Worm (Caenorhabditis elegans) whole organism, L3 larva: ENCODE data around the gene acox-1.5.

ENCODE experiments used
- R02D3.7 ChIP-seq: fragments of 150-350 bp; optimal IDR thresholded peaks from 2 replicates; lab custom pipeline; 2014; ENCODE audit warnings: missing biosample characterization, missing genetic modification characterization
- ZK546.5 ChIP-seq: sonication (generic microtip); optimal IDR thresholded peaks from 2 replicates; lab custom pipeline; 2017; ENCODE audit warnings: missing biosample characterization, missing genetic modification characterization
- aly-2 ChIP-seq: fragments of 150-350 bp; optimal IDR thresholded peaks from 2 replicates; lab custom pipeline; 2014; ENCODE audit warnings: missing biosample characterization, missing genetic modification characterization
- ama-1 ChIP-seq: fragments of 150-350 bp; optimal IDR thresholded peaks from 2 replicates; lab custom pipeline; 2018
- ceh-16 ChIP-seq: sonication (generic microtip); optimal IDR thresholded peaks from 2 replicates; lab custom pipeline; 2017; ENCODE audit warnings: missing biosample characterization, missing genetic modification characterization
- ceh-28 ChIP-seq: fragments of 150-350 bp; optimal IDR thresholded peaks from 2 replicates; lab custom pipeline; 2014; ENCODE audit warnings: missing biosample characterization, missing genetic modification reagents, missing genetic modification characterization
- ceh-82 ChIP-seq: fragments of 150-350 bp; optimal IDR thresholded peaks from 2 replicates; lab custom pipeline; 2014; ENCODE audit warnings: missing biosample characterization, missing genetic modification characterization
- ceh-9 ChIP-seq: sonication (generic microtip); optimal IDR thresholded peaks from 2 replicates; lab custom pipeline; 2018; ENCODE audit warnings: missing biosample characterization, missing genetic modification characterization
- daf-12 ChIP-seq: fragments of 150-350 bp; optimal IDR thresholded peaks from 2 replicates; lab custom pipeline; 2014; ENCODE audit warnings: missing biosample characterization, missing genetic modification reagents, missing genetic modification characterization
- egl-27 ChIP-seq: sonication (generic microtip); optimal IDR thresholded peaks from 4 replicates; lab custom pipeline; 2017; ENCODE audit warnings: missing biosample characterization, missing genetic modification reagents, missing genetic modification characterization
- egl-5 ChIP-seq: fragments of 150-350 bp; optimal IDR thresholded peaks from 2 replicates; lab custom pipeline; 2017; ENCODE audit warnings: missing biosample characterization, missing genetic modification reagents, missing genetic modification characterization, inconsistent platforms
- elt-1 ChIP-seq: fragments of 150-350 bp; optimal IDR thresholded peaks from 2 replicates; lab custom pipeline; 2014; ENCODE audit warnings: missing biosample characterization, missing genetic modification characterization
- elt-2 ChIP-seq: sonication (generic microtip); optimal IDR thresholded peaks from 2 replicates; lab custom pipeline; 2016; ENCODE audit warnings: missing genetic modification reagents, mild to moderate bottlenecking, missing genetic modification characterization, missing compliant biosample characterization
- elt-3 ChIP-seq, 3 experiments: fragments of 150-350 bp in 1 of 3; sonication (generic microtip) in 2 of 3; optimal IDR thresholded peaks; 2 replicates in 2 of 3; 4 replicates in 1 of 3; lab custom pipeline; 2014 to 2017; ENCODE audit warnings: missing biosample characterization in 3 of 3, missing genetic modification characterization in 3 of 3
- eor-1 ChIP-seq, 2 experiments: fragments of 150-350 bp; optimal IDR thresholded peaks; 2 replicates each; lab custom pipeline; 2014 to 2018; ENCODE audit warnings: missing biosample characterization in 2 of 2, missing genetic modification characterization in 2 of 2
- fkh-10 ChIP-seq: sonication (generic microtip); optimal IDR thresholded peaks from 2 replicates; lab custom pipeline; 2017; ENCODE audit warnings: missing biosample characterization, missing genetic modification reagents, missing genetic modification characterization
- fkh-2 ChIP-seq: fragments of 150-350 bp; optimal IDR thresholded peaks from 2 replicates; lab custom pipeline; 2014; ENCODE audit warnings: missing biosample characterization, missing genetic modification reagents, missing genetic modification characterization
- fos-1 ChIP-seq: fragments of 150-350 bp; optimal IDR thresholded peaks from 2 replicates; lab custom pipeline; 2014; ENCODE audit warnings: missing biosample characterization, missing genetic modification characterization
- hmg-11 ChIP-seq: sonication (generic microtip); optimal IDR thresholded peaks from 2 replicates; lab custom pipeline; 2016; ENCODE audit warnings: missing genetic modification characterization, missing compliant biosample characterization
- jun-1 ChIP-seq: fragments of 150-350 bp; optimal IDR thresholded peaks from 2 replicates; lab custom pipeline; 2014; ENCODE audit warnings: missing biosample characterization, missing genetic modification reagents, missing genetic modification characterization
- lin-15B ChIP-seq: fragments of 150-350 bp; optimal IDR thresholded peaks from 2 replicates; lab custom pipeline; 2014; ENCODE audit warnings: missing biosample characterization, missing genetic modification characterization
- lin-39 ChIP-seq: fragments of 150-350 bp; optimal IDR thresholded peaks from 2 replicates; lab custom pipeline; 2018; ENCODE audit warnings: missing biosample characterization, missing genetic modification reagents, missing genetic modification characterization
- lsy-12 ChIP-seq: sonication (generic microtip); optimal IDR thresholded peaks from 2 replicates; lab custom pipeline; 2016; ENCODE audit warnings: mild to moderate bottlenecking, missing genetic modification characterization, missing compliant biosample characterization
- mdl-1 ChIP-seq: fragments of 150-350 bp; optimal IDR thresholded peaks from 2 replicates; lab custom pipeline; 2014; ENCODE audit warnings: missing biosample characterization, missing genetic modification characterization
- mml-1 ChIP-seq: fragments of 150-350 bp; sonication (generic microtip); optimal IDR thresholded peaks from 3 replicates; lab custom pipeline; 2014; ENCODE audit warnings: missing biosample characterization, missing genetic modification characterization
- nfya-1 ChIP-seq: sonication (generic microtip); optimal IDR thresholded peaks from 2 replicates; lab custom pipeline; 2017; ENCODE audit warnings: missing genetic modification characterization, mild to moderate bottlenecking, missing compliant biosample characterization, antibody characterized with exemption, moderate library complexity; ENCODE audit not compliant: insufficient read depth
- nhr-11 ChIP-seq: fragments of 150-350 bp; optimal IDR thresholded peaks from 2 replicates; lab custom pipeline; 2014; ENCODE audit warnings: missing biosample characterization, missing genetic modification characterization
- nhr-12 ChIP-seq: fragments of 150-350 bp; optimal IDR thresholded peaks from 2 replicates; lab custom pipeline; 2014; ENCODE audit warnings: missing biosample characterization, missing genetic modification characterization
- nhr-23 ChIP-seq: fragments of 150-350 bp; optimal IDR thresholded peaks from 2 replicates; lab custom pipeline; 2014; ENCODE audit warnings: missing biosample characterization, missing genetic modification reagents, missing genetic modification characterization
- nhr-237 ChIP-seq: fragments of 150-350 bp; optimal IDR thresholded peaks from 2 replicates; lab custom pipeline; 2014; ENCODE audit warnings: missing biosample characterization, missing genetic modification characterization
- nhr-25 ChIP-seq: sonication (generic microtip); optimal IDR thresholded peaks from 2 replicates; lab custom pipeline; 2017; ENCODE audit warnings: missing biosample characterization, missing genetic modification characterization
- nhr-28 ChIP-seq: fragments of 150-350 bp; optimal IDR thresholded peaks from 2 replicates; lab custom pipeline; 2014; ENCODE audit warnings: missing biosample characterization, missing genetic modification characterization
- nhr-43 ChIP-seq: sonication (generic microtip); optimal IDR thresholded peaks from 2 replicates; lab custom pipeline; 2016; ENCODE audit warnings: mild to moderate bottlenecking, missing genetic modification characterization, missing compliant biosample characterization; ENCODE audit not compliant: poor library complexity, severe bottlenecking
- nhr-67 ChIP-seq: fragments of 150-350 bp; optimal IDR thresholded peaks from 2 replicates; lab custom pipeline; 2014; ENCODE audit warnings: missing biosample characterization, missing genetic modification characterization
- nhr-76 ChIP-seq: fragments of 150-350 bp; sonication (generic microtip); optimal IDR thresholded peaks from 5 replicates; lab custom pipeline; 2014; ENCODE audit warnings: missing biosample characterization, missing genetic modification characterization
- nhr-77 ChIP-seq: fragments of 150-350 bp; optimal IDR thresholded peaks from 2 replicates; lab custom pipeline; 2014; ENCODE audit warnings: missing biosample characterization, missing genetic modification characterization
- pha-4 ChIP-seq: fragments of 150-350 bp; optimal IDR thresholded peaks from 2 replicates; lab custom pipeline; 2014; ENCODE audit warnings: missing biosample characterization, missing genetic modification reagents, missing genetic modification characterization
- pqm-1 ChIP-seq: fragments of 150-350 bp; optimal IDR thresholded peaks from 2 replicates; lab custom pipeline; 2017; ENCODE audit warnings: missing biosample characterization, missing genetic modification characterization, inconsistent platforms
- sea-2 ChIP-seq: fragments of 150-350 bp; sonication (generic microtip); optimal IDR thresholded peaks from 4 replicates; lab custom pipeline; 2014; ENCODE audit warnings: missing biosample characterization, missing genetic modification reagents, missing genetic modification characterization
- skn-1 ChIP-seq: fragments of 150-350 bp; optimal IDR thresholded peaks from 2 replicates; lab custom pipeline; 2014; ENCODE audit warnings: missing biosample characterization, missing genetic modification characterization
- snpc-4 ChIP-seq: fragments of 150-350 bp; optimal IDR thresholded peaks from 2 replicates; lab custom pipeline; 2014; ENCODE audit warnings: missing biosample characterization, missing genetic modification characterization
- tbx-2 ChIP-seq: sonication (generic microtip); optimal IDR thresholded peaks from 2 replicates; lab custom pipeline; 2016; ENCODE audit warnings: mild to moderate bottlenecking, missing genetic modification characterization, missing compliant biosample characterization
- unc-39 ChIP-seq: sonication (generic microtip); optimal IDR thresholded peaks from 4 replicates; lab custom pipeline; 2017; ENCODE audit warnings: missing biosample characterization, missing genetic modification characterization
- unc-62 ChIP-seq: fragments of 150-350 bp; sonication (generic microtip); optimal IDR thresholded peaks from 4 replicates; lab custom pipeline; 2014; ENCODE audit warnings: missing biosample characterization, missing genetic modification reagents, missing genetic modification characterization
- zag-1 ChIP-seq: fragments of 150-350 bp; optimal IDR thresholded peaks from 2 replicates; lab custom pipeline; 2014; ENCODE audit warnings: missing biosample characterization, missing genetic modification characterization
- ztf-11 ChIP-seq: fragments of 150-350 bp; optimal IDR thresholded peaks from 2 replicates; lab custom pipeline; 2014; ENCODE audit warnings: missing biosample characterization, missing genetic modification characterization
- ztf-4 ChIP-seq: fragments of 150-350 bp; optimal IDR thresholded peaks from 2 replicates; lab custom pipeline; 2014; ENCODE audit warnings: missing biosample characterization, missing genetic modification characterization

acox-1.5 gene

DNA sequence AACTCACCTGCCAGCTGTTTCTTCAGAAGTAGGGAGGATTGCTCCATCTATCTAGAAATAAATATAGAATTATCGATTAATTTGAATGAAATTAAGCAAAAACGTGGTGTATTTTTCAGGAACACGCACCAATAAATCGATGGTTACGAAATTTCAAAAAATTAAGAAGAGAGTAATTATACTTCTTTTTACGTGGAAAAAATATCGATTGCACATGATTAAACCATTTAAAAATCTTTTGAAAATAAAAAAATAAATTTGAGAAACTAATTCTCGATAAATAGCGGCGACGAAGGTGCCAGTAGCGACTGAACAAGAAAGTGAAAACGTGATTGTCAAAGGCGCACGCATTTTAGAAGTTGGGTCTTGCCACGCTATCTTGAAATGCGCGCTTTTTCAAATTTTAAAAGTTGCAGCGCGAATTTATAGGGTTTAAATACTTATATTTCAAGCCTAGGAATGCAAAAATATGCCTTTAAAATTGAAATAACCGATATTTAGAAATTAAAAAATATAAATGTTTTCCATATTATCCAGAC lies 39.2 kb upstream of the acox-1.5 start, which contains the start of gene ubc-7 (continued):
- TF ChIP-seq ZK546.5 (tag; lab: Kevin White, UChicago) (no peak), nhr-28 (no peak), R02D3.7 (tag; lab: Kevin White, UChicago) (peak; percentile 26), mdl-1 (tag; lab: Kevin White, UChicago) (peak; percentile 51), tbx-2 (tag; lab: Kevin White, UChicago) (peak; percentile 5), nhr-11 (tag; lab: Kevin White, UChicago) (no peak), ceh-16 (tag; lab: Kevin White, UChicago) (no peak), nhr-237 (tag; lab: Kevin White, UChicago) (no peak), nfya-1 (tag; lab: Kevin White, UChicago) (peak; percentile 92), hmg-11 (peak; percentile 76), ama-1 (lab: Kevin White, UChicago) (no peak), nhr-25 (tag; lab: Kevin White, UChicago) (peak; percentile 69), eor-1 (tag; optimal IDR thresholded peaks at IDR 0.05; lab: Kevin White, UChicago) (no peak), ceh-82 (tag; lab: Kevin White, UChicago) (peak; percentile 57), ceh-28 (tag; lab: Kevin White, UChicago) (peak; percentile 47), lin-15B (tag; lab: Kevin White, UChicago) (peak; percentile 87)
- TF ChIP-seq, all 47 proteins: peak for 20

DNA sequence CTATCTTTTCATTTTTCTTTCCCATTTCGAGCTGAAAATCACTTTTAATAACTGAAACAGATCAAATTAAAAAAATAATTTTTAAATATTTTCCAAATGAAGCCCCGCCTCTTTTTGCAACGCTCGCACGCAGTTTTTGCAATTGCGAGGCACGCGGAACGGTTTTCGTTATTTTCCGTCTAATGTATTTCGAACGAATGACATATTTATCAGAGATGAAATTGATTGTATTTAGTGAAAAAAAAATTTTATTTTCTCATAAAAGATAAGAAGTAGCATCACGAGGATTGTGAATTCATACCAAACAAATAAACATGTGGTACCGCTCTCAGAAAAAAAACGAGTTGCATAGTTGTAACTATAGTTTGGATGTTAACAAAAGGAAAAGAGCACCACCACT lies 37.9 kb upstream of the acox-1.5 start, which contains the start of gene rpac-19:
TSS of gene rpac-19 (minus strand) at position 31 of the 400 bp plus-strand sequence.
- TF ChIP-seq tbx-2 (tag; lab: Kevin White, UChicago) (peak; percentile 29), R02D3.7 (tag; lab: Kevin White, UChicago) (no peak), nhr-12 (tag; lab: Kevin White, UChicago) (no peak), fkh-10 (GFP tag; lab: Kevin White, UChicago) (no peak), lin-39 (tag; lab: Kevin White, UChicago) (peak; percentile 16), ZK546.5 (tag; lab: Kevin White, UChicago) (no peak), ceh-82 (tag; lab: Kevin White, UChicago) (no peak), ceh-9 (tag; lab: Kevin White, UChicago) (no peak), hmg-11 (peak; percentile 71), pha-4 (tag; lab: Kevin White, UChicago) (peak; percentile 82), lsy-12 (tag; lab: Kevin White, UChicago) (peak; percentile 80), ceh-28 (tag; lab: Kevin White, UChicago) (no peak), elt-1 (tag; lab: Kevin White, UChicago) (no peak), unc-39 (tag; lab: Kevin White, UChicago) (no peak), nfya-1 (tag; lab: Kevin White, UChicago) (peak; percentile 66), aly-2 (tag; lab: Kevin White, UChicago) (no peak), nhr-11 (tag; lab: Kevin White, UChicago) (no peak), nhr-76 (tag; lab: Kevin White, UChicago) (no peak), nhr-25 (tag; lab: Kevin White, UChicago) (peak; percentile 37), zag-1 (tag; lab: Kevin White, UChicago) (no peak), nhr-43 (tag; lab: Kevin White, UChicago) (peak; percentile 77), sea-2 (GFP tag; lab: Kevin White, UChicago) (no peak), nhr-77 (tag; lab: Kevin White, UChicago) (no peak), mml-1 (tag; lab: Kevin White, UChicago) (no peak), ceh-16 (tag; lab: Kevin White, UChicago) (no peak), snpc-4 (peak; percentile 53), daf-12 (tag; lab: Kevin White, UChicago) (no peak), nhr-237 (tag; lab: Kevin White, UChicago) (no peak), ztf-4 (tag; lab: Kevin White, UChicago) (no peak), fkh-2 (no peak), egl-27 (tag; lab: Kevin White, UChicago) (no peak), eor-1 (tag; optimal IDR thresholded peaks at IDR 0.05; lab: Kevin White, UChicago) (no peak), nhr-28 (no peak), mdl-1 (tag; lab: Kevin White, UChicago) (no peak), elt-3 (tag; optimal IDR thresholded peaks at IDR 0.05; lab: Kevin White, UChicago) (no peak), elt-2 (tag; lab: Kevin White, UChicago) (peak; percentile 80), jun-1 (tag; lab: Kevin White, UChicago) (peak; percentile 36), unc-62 (GFP tag; lab: Kevin White, UChicago) (no peak), nhr-67 (tag; lab: Kevin White, UChicago) (peak; percentile 25), ztf-11 (no peak), nhr-23 (peak; percentile 72), lin-15B (tag; lab: Kevin White, UChicago) (peak; percentile 6), skn-1 (tag; lab: Kevin White, UChicago) (peak; percentile 33), ama-1 (lab: Kevin White, UChicago) (peak; percentile 93), fos-1 (tag; lab: Kevin White, UChicago) (no peak), egl-5 (tag; lab: Kevin White, UChicago) (peak; percentile 56), pqm-1 (tag; lab: Kevin White, UChicago) (no peak)
